Fruit fly (Drosophila melanogaster) whole organism, embryonic: Measurements from ENCODE around the gene Ir93a.
A peak's percentile ranks its signal among the peaks of the same experiment; 100 is the strongest.

Experiments used
- ATbp ChIP-seq: fragments of 200-800 bp; sonication (Bioruptor generic); optimal IDR thresholded peaks from 2 replicates; lab custom pipeline; 2017; ENCODE audit warnings: missing biosample characterization, mild to moderate bottlenecking, missing genetic modification characterization, missing genetic modification reagents
- Abd-B ChIP-seq: fragments of 200-800 bp; sonication (Bioruptor generic); optimal IDR thresholded peaks from 2 replicates; lab custom pipeline; 2018; ENCODE audit warnings: missing biosample characterization, mild to moderate bottlenecking, missing genetic modification characterization, moderate library complexity
- CG11398 ChIP-seq: fragments of 200-800 bp; sonication (Bioruptor generic); optimal IDR thresholded peaks from 2 replicates; lab custom pipeline; 2016; ENCODE audit warnings: missing biosample characterization, missing genetic modification characterization
- CG12155 ChIP-seq: fragments of 200-800 bp; sonication (Bioruptor generic); optimal IDR thresholded peaks from 3 replicates; lab custom pipeline; 2016; ENCODE audit warnings: missing biosample characterization, missing genetic modification characterization
- CG12659 ChIP-seq: fragments of 200-800 bp; sonication (Bioruptor generic); optimal IDR thresholded peaks from 3 replicates; lab custom pipeline; 2017; ENCODE audit warnings: mild to moderate bottlenecking, missing biosample characterization, missing genetic modification reagents, missing genetic modification characterization
- CG13775 ChIP-seq: fragments of 200-800 bp; sonication (Bioruptor generic); optimal IDR thresholded peaks from 3 replicates; lab custom pipeline; 2017; ENCODE audit warnings: missing biosample characterization, mild to moderate bottlenecking, missing genetic modification characterization
- CG14014 ChIP-seq: fragments of 200-800 bp; sonication (Bioruptor generic); IDR thresholded peaks from 2 replicates; pipeline ENCODE4 v1.3.6; 2022; ENCODE audit warnings: missing biosample characterization, missing genetic modification characterization
- CG14441 ChIP-seq: fragments of 200-800 bp; sonication (Bioruptor generic); IDR thresholded peaks from 2 replicates; pipeline ENCODE4 v1.3.6; 2022; ENCODE audit warnings: missing biosample characterization, missing genetic modification characterization
- CG14860 ChIP-seq: fragments of 200-800 bp; sonication (Bioruptor generic); IDR thresholded peaks from 3 replicates; pipeline ENCODE4 v1.3.6; 2022; ENCODE audit warnings: missing biosample characterization, missing genetic modification characterization; ENCODE audit not compliant: partially characterized antibody
- CG15696 ChIP-seq: fragments of 200-800 bp; sonication (Bioruptor generic); optimal IDR thresholded peaks from 2 replicates; lab custom pipeline; 2019; ENCODE audit warnings: missing biosample characterization, mild to moderate bottlenecking, missing genetic modification characterization, moderate library complexity
- CG1792 ChIP-seq: fragments of 200-800 bp; sonication (Bioruptor generic); optimal IDR thresholded peaks from 2 replicates; lab custom pipeline; 2016; ENCODE audit warnings: missing biosample characterization, missing genetic modification characterization
- CG18619 ChIP-seq: fragments of 200-800 bp; sonication (Bioruptor generic); optimal IDR thresholded peaks from 3 replicates; lab custom pipeline; 2017; ENCODE audit warnings: missing biosample characterization, mild to moderate bottlenecking, missing genetic modification characterization
- CG2199 ChIP-seq: fragments of 200-800 bp; sonication (Bioruptor generic); IDR thresholded peaks from 3 replicates; pipeline ENCODE4 v1.3.6; 2022; ENCODE audit warnings: missing biosample characterization, missing genetic modification characterization
- CG31441 ChIP-seq: fragments of 200-800 bp; sonication (Bioruptor generic); IDR thresholded peaks from 2 replicates; pipeline ENCODE4 v1.3.6; 2022; ENCODE audit warnings: missing biosample characterization, missing genetic modification characterization
- CG3726 ChIP-seq: fragments of 200-800 bp; sonication (Bioruptor generic); IDR thresholded peaks from 3 replicates; pipeline ENCODE4, ENCODE4 v1.3.6; 2022; ENCODE audit warnings: missing biosample characterization, missing genetic modification characterization
- CG4360 ChIP-seq: fragments of 200-800 bp; sonication (Bioruptor generic); IDR thresholded peaks from 2 replicates; pipeline ENCODE4 v1.3.6; 2022; ENCODE audit warnings: missing biosample characterization, missing genetic modification characterization
- CG4730 ChIP-seq: fragments of 200-800 bp; sonication (Bioruptor generic); IDR thresholded peaks from 2 replicates; pipeline ENCODE4 v1.3.6; 2022; ENCODE audit warnings: missing biosample characterization, missing genetic modification characterization
- CG6689 ChIP-seq: fragments of 200-800 bp; sonication (Bioruptor generic); IDR thresholded peaks from 2 replicates; pipeline ENCODE4 v1.3.6; 2022; ENCODE audit warnings: missing biosample characterization, missing genetic modification characterization
- CG9609 ChIP-seq: fragments of 200-800 bp; sonication (Bioruptor generic); optimal IDR thresholded peaks from 3 replicates; lab custom pipeline; 2016; ENCODE audit warnings: missing biosample characterization, missing genetic modification characterization
- Chrac-16 ChIP-seq: fragments of 200-800 bp; sonication (Bioruptor generic); optimal IDR thresholded peaks from 3 replicates; lab custom pipeline; 2016; ENCODE audit warnings: missing biosample characterization, missing genetic modification characterization
- E2f1 ChIP-seq: fragments of 200-800 bp; sonication (Bioruptor generic); IDR thresholded peaks from 2 replicates; pipeline ENCODE4 v1.3.6; 2022; ENCODE audit warnings: missing biosample characterization, missing genetic modification characterization
- HHEX ChIP-seq: fragments of 200-800 bp; sonication (Bioruptor generic); optimal IDR thresholded peaks from 3 replicates; lab custom pipeline; 2017; ENCODE audit warnings: missing biosample characterization, mild to moderate bottlenecking, missing genetic modification characterization, missing genetic modification reagents
- Lpt ChIP-seq: fragments of >200 bp; optimal IDR thresholded peaks from 2 replicates; lab custom pipeline; 2018; ENCODE audit warnings: missing biosample characterization, missing genetic modification characterization
- Rx ChIP-seq: fragments of 200-800 bp; sonication (Bioruptor generic); IDR thresholded peaks from 2 replicates; pipeline ENCODE4 v1.3.6; 2022; ENCODE audit warnings: missing biosample characterization, missing genetic modification characterization
- abd-A ChIP-seq: fragments of 200-800 bp; sonication (Bioruptor generic); optimal IDR thresholded peaks from 3 replicates; lab custom pipeline; 2019; ENCODE audit warnings: missing biosample characterization, mild to moderate bottlenecking, missing genetic modification characterization, moderate library complexity
- az2 ChIP-seq: fragments of 200-800 bp; sonication (Bioruptor generic); optimal IDR thresholded peaks from 3 replicates; lab custom pipeline; 2016; ENCODE audit warnings: missing biosample characterization, missing genetic modification characterization
- bowl ChIP-seq: fragments of 200-800 bp; sonication (Bioruptor generic); IDR thresholded peaks from 2 replicates; pipeline ENCODE4 v1.3.6; 2022; ENCODE audit warnings: missing biosample characterization, missing genetic modification characterization
- bsh ChIP-seq, 2 experiments: fragments of 200-800 bp; sonication (Bioruptor generic); optimal IDR thresholded peaks; 2 replicates each; lab custom pipeline; 2017 to 2018; ENCODE audit warnings: mild to moderate bottlenecking in 2 of 2, missing biosample characterization in 2 of 2, missing genetic modification characterization in 2 of 2, moderate library complexity in 1 of 2
- ci ChIP-seq: fragments of 200-800 bp; sonication (Bioruptor generic); IDR thresholded peaks from 3 replicates; pipeline ENCODE4 v1.3.6; 2022; ENCODE audit warnings: missing biosample characterization, missing genetic modification characterization
- cwo ChIP-seq: fragments of 200-800 bp; sonication (Bioruptor generic); optimal IDR thresholded peaks from 3 replicates; lab custom pipeline; 2017; ENCODE audit warnings: missing biosample characterization, missing genetic modification characterization, mild to moderate bottlenecking, moderate library complexity, missing genetic modification reagents
- dmrt11E ChIP-seq: fragments of 200-800 bp; sonication (Bioruptor generic); optimal IDR thresholded peaks from 3 replicates; lab custom pipeline; 2018; ENCODE audit warnings: missing biosample characterization, mild to moderate bottlenecking, missing genetic modification characterization, moderate library complexity
- dpn ChIP-seq, 2 experiments: fragments of 200-800 bp; sonication (Bioruptor generic); optimal IDR thresholded peaks; 3 replicates each; lab custom pipeline; 2016; ENCODE audit warnings: missing biosample characterization in 2 of 2, missing genetic modification characterization in 2 of 2
- gem ChIP-seq: fragments of 200-800 bp; sonication (Bioruptor generic); optimal IDR thresholded peaks from 2 replicates; lab custom pipeline; 2019; ENCODE audit warnings: missing biosample characterization, mild to moderate bottlenecking, missing genetic modification characterization, moderate library complexity
- inv ChIP-seq: fragments of 200-800 bp; sonication (Bioruptor generic); IDR thresholded peaks from 2 replicates; pipeline ENCODE4 v1.3.6; 2022; ENCODE audit warnings: missing biosample characterization, missing genetic modification characterization; ENCODE audit not compliant: partially characterized antibody
- jumu ChIP-seq: fragments of 200-800 bp; sonication (Bioruptor generic); optimal IDR thresholded peaks from 3 replicates; lab custom pipeline; 2016; ENCODE audit warnings: missing biosample characterization, missing genetic modification characterization
- ken ChIP-seq: fragments of 200-800 bp; sonication (Bioruptor generic); IDR thresholded peaks from 3 replicates; pipeline ENCODE4 v1.3.6; 2022; ENCODE audit warnings: missing biosample characterization, missing genetic modification characterization
- lab ChIP-seq: fragments of 200-800 bp; sonication (Bioruptor generic); optimal IDR thresholded peaks from 3 replicates; lab custom pipeline; 2017; ENCODE audit warnings: missing biosample characterization, missing genetic modification characterization, mild to moderate bottlenecking, moderate library complexity, missing genetic modification reagents
- lov ChIP-seq, 2 experiments: fragments of 200-800 bp in 1 of 2; fragments of >200 bp in 1 of 2; sonication (Bioruptor generic) in 1 of 2; IDR thresholded peaks in 1 of 2; optimal IDR thresholded peaks in 1 of 2; 2 replicates in 1 of 2; 3 replicates in 1 of 2; pipeline versions ENCODE4 v1.3.6 to Lab custom; 2017 to 2022; ENCODE audit warnings: missing biosample characterization in 1 of 2, missing genetic modification characterization in 1 of 2
- mam ChIP-seq: fragments of 200-800 bp; sonication (Bioruptor generic); optimal IDR thresholded peaks from 3 replicates; lab custom pipeline; 2016; ENCODE audit warnings: missing biosample characterization, missing genetic modification characterization
- mirr ChIP-seq: fragments of 200-800 bp; sonication (Bioruptor generic); optimal IDR thresholded peaks from 3 replicates; lab custom pipeline; 2018; ENCODE audit warnings: missing biosample characterization, mild to moderate bottlenecking, missing genetic modification characterization
- sens ChIP-seq: fragments of 200-800 bp; sonication (Bioruptor generic); peaks from one replicate; lab custom pipeline; 2016; ENCODE audit warnings: missing biosample characterization, missing genetic modification characterization
- sima ChIP-seq: fragments of 200-800 bp; sonication (Bioruptor generic); optimal IDR thresholded peaks from 2 replicates; lab custom pipeline; 2016; ENCODE audit warnings: missing biosample characterization, missing genetic modification characterization
- sob ChIP-seq: fragments of 200-800 bp; sonication (Bioruptor generic); IDR thresholded peaks from 2 replicates; pipeline ENCODE4 v1.3.6; 2022; ENCODE audit warnings: missing biosample characterization, missing genetic modification characterization
- tio ChIP-seq: fragments of 200-800 bp; sonication (Bioruptor generic); optimal IDR thresholded peaks from 2 replicates; lab custom pipeline; 2017; ENCODE audit warnings: missing biosample characterization, missing genetic modification characterization, inconsistent platforms
- trem ChIP-seq: fragments of 200-800 bp; optimal IDR thresholded peaks from 3 replicates; lab custom pipeline; 2019; ENCODE audit warnings: missing biosample characterization, mild to moderate bottlenecking, missing genetic modification characterization, moderate library complexity
- vnd ChIP-seq: fragments of 200-800 bp; sonication (Bioruptor generic); IDR thresholded peaks from 3 replicates; pipeline ENCODE4 v1.3.6; 2022; ENCODE audit warnings: missing biosample characterization, missing genetic modification characterization; ENCODE audit not compliant: partially characterized antibody
- vvl ChIP-seq: fragments of 200-800 bp; sonication (Bioruptor generic); IDR thresholded peaks from 2 replicates; pipeline ENCODE4 v1.3.6; 2022; ENCODE audit warnings: missing biosample characterization, missing genetic modification characterization
- zen2 ChIP-seq: fragments of 200-800 bp; sonication (Bioruptor generic); IDR thresholded peaks from 3 replicates; pipeline ENCODE4 v1.3.6; 2022; ENCODE audit warnings: missing biosample characterization, missing genetic modification characterization; ENCODE audit not compliant: partially characterized antibody

The Ir93a gene

DNA sequence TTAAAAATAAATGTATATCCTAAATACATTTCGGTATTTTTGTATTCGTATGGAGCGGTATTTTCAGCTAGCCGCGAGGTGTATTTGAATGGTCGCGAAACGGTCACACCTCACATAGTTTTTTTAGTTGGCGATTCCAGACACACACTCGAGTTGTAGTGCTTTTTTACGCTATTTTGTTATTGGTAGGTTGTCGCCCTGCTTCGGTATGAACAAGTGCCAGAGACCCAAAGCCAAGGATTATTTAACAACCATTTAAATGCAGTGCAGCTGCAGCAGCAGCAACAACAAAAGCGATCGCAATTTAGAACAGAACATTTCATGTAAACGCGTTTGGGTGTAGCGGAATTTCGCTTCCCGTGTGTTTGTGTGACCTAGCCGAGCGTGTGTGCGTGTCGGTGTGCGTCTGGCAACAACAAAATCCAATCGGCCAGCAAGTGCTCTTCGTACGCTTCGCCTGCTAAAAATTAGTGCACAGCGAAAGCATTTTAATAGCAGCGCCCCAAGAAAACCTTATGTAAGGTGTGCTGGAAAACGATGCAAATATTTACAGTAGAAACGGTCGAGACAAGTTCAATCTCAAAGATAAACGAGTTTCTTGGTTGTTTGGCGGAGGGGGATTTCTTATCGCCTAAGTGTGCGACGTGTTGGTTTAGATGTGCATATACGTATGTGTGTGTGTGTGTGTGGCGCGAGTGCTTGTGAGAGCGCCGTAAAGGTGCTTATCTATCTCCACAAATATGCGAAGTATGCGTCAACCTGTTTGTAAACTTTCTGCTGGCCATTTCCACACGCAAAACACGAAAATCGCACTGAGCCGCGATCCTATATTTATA is 26.8 kb downstream of the Ir93a start, which contains the start of gene Synd (continued):
- TF ChIP-seq mam (GFP tag; lab: Kevin White, UChicago) (no peak), ci (GFP tag; lab: Robert Waterston, UW) (0 out of 3 replicates have a peak, but pooled peaks have one; percentile 40), CG14860 (GFP tag; lab: Robert Waterston, UW) (no peak), CG6689 (GFP tag; lab: Robert Waterston, UW) (0 out of 2 replicates have a peak, but pooled peaks have one; percentile 17), CG4730 (GFP tag; lab: Robert Waterston, UW) (no peak), az2 (no peak), Abd-B (GFP tag; lab: Kevin White, UChicago) (no peak), dpn (GFP tag; optimal IDR thresholded peaks at IDR 0.05; lab: Kevin White, UChicago) (peak in 1 of 2 experiments; percentile 49), CG2199 (GFP tag; lab: Robert Waterston, UW) (no peak), ATbp (no peak), Lpt (GFP tag; lab: Kevin White, UChicago) (no peak), CG12659 (GFP tag; lab: Kevin White, UChicago) (peak; percentile 44), sima (GFP tag; lab: Kevin White, UChicago) (no peak), CG31441 (GFP tag; lab: Robert Waterston, UW) (no peak), lov (optimal IDR thresholded peaks at IDR 0.05; lab: Kevin White, UChicago) (no peak), lov (GFP tag; IDR thresholded peaks at IDR 0.05; lab: Robert Waterston, UW) (no peak), CG14441 (GFP tag; lab: Robert Waterston, UW) (peak; percentile 44; the same call in 1 of the 2 replicates), CG11398 (peak; percentile 4), cwo (peak; percentile 35), bowl (GFP tag; lab: Robert Waterston, UW) (no peak), dmrt11E (tag; lab: Kevin White, UChicago) (no peak), vvl (0 out of 2 replicates have a peak, but pooled peaks have one; percentile 6), abd-A (tag; lab: Kevin White, UChicago) (peak; percentile 29), jumu (GFP tag; lab: Kevin White, UChicago) (no peak), CG15696 (tag; lab: Kevin White, UChicago) (no peak), bsh (GFP tag; optimal IDR thresholded peaks at IDR 0.05; lab: Kevin White, UChicago) (no peak), lab (GFP tag; lab: Kevin White, UChicago) (peak; percentile 49), gem (tag; lab: Kevin White, UChicago) (peak; percentile 5), Rx (GFP tag; lab: Robert Waterston, UW) (0 out of 2 replicates have a peak, but pooled peaks have one; percentile 23), inv (no peak), CG18619 (no peak), CG4360 (peak; percentile 64; the same call in 1 of the 2 replicates), vnd (GFP tag; lab: Robert Waterston, UW) (no peak), ken (GFP tag; lab: Robert Waterston, UW) (no peak), Chrac-16 (GFP tag; lab: Kevin White, UChicago) (no peak), CG1792 (GFP tag; lab: Kevin White, UChicago) (no peak), tio (no peak), E2f1 (no peak), trem (peak; percentile 33), CG3726 (GFP tag; lab: Robert Waterston, UW) (no peak), zen2 (GFP tag; lab: Robert Waterston, UW) (no peak), sob (GFP tag; lab: Robert Waterston, UW) (peak; percentile 33; the same call in 1 of the 2 replicates), CG13775 (GFP tag; lab: Kevin White, UChicago) (no peak), HHEX (GFP tag; lab: Kevin White, UChicago) (no peak), CG9609 (GFP tag; lab: Kevin White, UChicago) (no peak), sens (GFP tag; lab: Kevin White, UChicago) (peak; percentile 69), mirr (GFP tag; lab: Kevin White, UChicago) (peak; percentile 27), CG12155 (GFP tag; lab: Kevin White, UChicago) (no peak), CG14014 (GFP tag; lab: Robert Waterston, UW) (no peak; the same call in 1 of the 2 replicates)
